Worm (Caenorhabditis elegans) whole organism, young adult: Measurements from ENCODE around the gene abu-13.

ENCODE experiments used
- B0035.1 ChIP-seq: sonication (generic microtip); optimal IDR thresholded peaks from 2 replicates; lab custom pipeline; 2016; ENCODE audit warnings: missing genetic modification characterization, mild to moderate bottlenecking, missing compliant biosample characterization, missing genotype, missing genetic modification reagents
- D2030.7 ChIP-seq: fragments of 200-800 bp; sonication (Bioruptor generic); IDR thresholded peaks from 2 replicates; pipeline ENCODE4 v1.3.6; 2022; ENCODE audit warnings: missing genetic modification reagents, missing genetic modification characterization, missing compliant biosample characterization
- F33H1.4 ChIP-seq: fragments of 200-800 bp; sonication (Bioruptor generic); IDR thresholded peaks from 2 replicates; pipeline ENCODE4 v1.3.6; 2022; ENCODE audit warnings: missing genetic modification reagents, missing genetic modification characterization, missing compliant biosample characterization
- F49E8.2 ChIP-seq: sonication (generic microtip); optimal IDR thresholded peaks from 3 replicates; lab custom pipeline; 2017; ENCODE audit warnings: missing genetic modification characterization, mild to moderate bottlenecking, missing compliant biosample characterization, antibody characterized with exemption, moderate library complexity; ENCODE audit not compliant: insufficient read depth
- F52B5.7 ChIP-seq: sonication (generic microtip); optimal IDR thresholded peaks from 2 replicates; lab custom pipeline; 2016; ENCODE audit warnings: mild to moderate bottlenecking, missing genetic modification characterization, missing compliant biosample characterization
- Y53G8AR.9 ChIP-seq: fragments of 200-800 bp; sonication (Bioruptor generic); conservative IDR thresholded peaks from 2 replicates; pipeline ENCODE4 v1.3.6; 2022; ENCODE audit warnings: missing genetic modification reagents, missing genetic modification characterization, missing compliant biosample characterization
- aptf-3 ChIP-seq: fragments of 200-800 bp; sonication (Bioruptor generic); IDR thresholded peaks from 2 replicates; pipeline ENCODE4 v1.3.6; 2022; ENCODE audit warnings: missing genetic modification characterization, missing compliant biosample characterization
- attf-5 ChIP-seq: fragments of 200-800 bp; sonication (Bioruptor generic); optimal IDR thresholded peaks from 2 replicates; lab custom pipeline; 2018; ENCODE audit warnings: mild to moderate bottlenecking, missing genetic modification characterization, missing compliant biosample characterization
- attf-6 ChIP-seq: fragments of 200-800 bp; sonication (Bioruptor generic); IDR thresholded peaks from 2 replicates; pipeline ENCODE4 v1.3.6; 2022; ENCODE audit warnings: missing genetic modification reagents, missing genetic modification characterization, missing compliant biosample characterization
- bed-1 ChIP-seq: fragments of 200-800 bp; sonication (Bioruptor generic); IDR thresholded peaks from 2 replicates; pipeline ENCODE4 v1.3.6; 2022; ENCODE audit warnings: missing genetic modification reagents, missing genetic modification characterization, missing compliant biosample characterization
- ceh-100 ChIP-seq: fragments of 200-800 bp; sonication (Bioruptor generic); IDR thresholded peaks from 2 replicates; pipeline ENCODE4 v1.3.6; 2022; ENCODE audit warnings: missing genetic modification reagents, missing genetic modification characterization, missing compliant biosample characterization
- ceh-27 ChIP-seq: fragments of 200-800 bp; sonication (Bioruptor generic); optimal IDR thresholded peaks from 2 replicates; lab custom pipeline; 2018; ENCODE audit warnings: mild to moderate bottlenecking, missing genetic modification characterization, moderate library complexity, missing compliant biosample characterization
- ceh-40 ChIP-seq: fragments of 200-800 bp; sonication (Bioruptor generic); IDR thresholded peaks from 2 replicates; pipeline ENCODE4 v1.3.6; 2022; ENCODE audit warnings: missing genetic modification characterization, missing compliant biosample characterization
- ceh-58 ChIP-seq: fragments of 200-800 bp; sonication (Bioruptor generic); IDR thresholded peaks from 2 replicates; pipeline ENCODE4 v1.3.6; 2022; ENCODE audit warnings: missing genetic modification characterization, missing compliant biosample characterization
- chd-7 ChIP-seq: sonication (generic microtip); optimal IDR thresholded peaks from 2 replicates; lab custom pipeline; 2016; ENCODE audit warnings: mild to moderate bottlenecking, missing genetic modification characterization, moderate library complexity, missing compliant biosample characterization
- dox-1 ChIP-seq: fragments of 200-800 bp; sonication (Bioruptor generic); IDR thresholded peaks from 2 replicates; pipeline ENCODE4 v1.3.6; 2022; ENCODE audit warnings: missing genetic modification reagents, missing genetic modification characterization, missing compliant biosample characterization
- ekl-4 ChIP-seq: fragments of 200-800 bp; sonication (Bioruptor generic); IDR thresholded peaks from 2 replicates; pipeline ENCODE4 v1.3.6; 2022; ENCODE audit warnings: missing genetic modification reagents, missing genetic modification characterization, missing compliant biosample characterization
- fkh-3 ChIP-seq: sonication (generic microtip); optimal IDR thresholded peaks from 2 replicates; lab custom pipeline; 2016; ENCODE audit warnings: mild to moderate bottlenecking, missing genetic modification characterization, missing compliant biosample characterization
- him-1 ChIP-seq: sonication (generic microtip); optimal IDR thresholded peaks from 2 replicates; lab custom pipeline; 2016; ENCODE audit warnings: missing genotype, missing genetic modification reagents, missing genetic modification characterization, missing compliant biosample characterization
- hmg-1.2 ChIP-seq: fragments of 200-800 bp; sonication (Bioruptor generic); IDR thresholded peaks from 2 replicates; pipeline ENCODE4 v1.3.6; 2022; ENCODE audit warnings: missing genetic modification reagents, missing genetic modification characterization, missing compliant biosample characterization
- hmg-20 ChIP-seq: fragments of 200-800 bp; sonication (Bioruptor generic); IDR thresholded peaks from 2 replicates; pipeline ENCODE4 v1.3.6; 2022; ENCODE audit warnings: missing genetic modification reagents, missing genetic modification characterization, missing compliant biosample characterization
- hrde-1 ChIP-seq: sonication (generic microtip); optimal IDR thresholded peaks from 2 replicates; lab custom pipeline; 2016; ENCODE audit warnings: missing genetic modification characterization, mild to moderate bottlenecking, missing compliant biosample characterization, moderate library complexity, missing genotype, missing genetic modification reagents, borderline replicate concordance
- let-607 ChIP-seq, 2 experiments: fragments of 200-800 bp in 1 of 2; sonication (Bioruptor generic) in 1 of 2; sonication (generic microtip) in 1 of 2; optimal IDR thresholded peaks; 2 replicates each; lab custom pipeline; 2016 to 2018; ENCODE audit warnings: mild to moderate bottlenecking in 2 of 2, missing compliant biosample characterization in 2 of 2, missing genetic modification characterization in 2 of 2, moderate library complexity in 2 of 2, missing genotype in 1 of 2
- lin-26 ChIP-seq: fragments of 200-800 bp; sonication (Bioruptor generic); IDR thresholded peaks from 2 replicates; pipeline ENCODE4 v1.3.6; 2022; ENCODE audit warnings: missing genetic modification reagents, missing genetic modification characterization, missing compliant biosample characterization
- lin-40 ChIP-seq: sonication (generic microtip); optimal IDR thresholded peaks from 2 replicates; lab custom pipeline; 2016; ENCODE audit warnings: missing genetic modification characterization, mild to moderate bottlenecking, missing compliant biosample characterization, missing genotype, missing genetic modification reagents
- lsl-1 ChIP-seq: fragments of 200-800 bp; sonication (Bioruptor generic); optimal IDR thresholded peaks from 2 replicates; lab custom pipeline; 2018; ENCODE audit warnings: mild to moderate bottlenecking, missing genetic modification characterization, moderate library complexity, missing compliant biosample characterization
- lsy-27 ChIP-seq: sonication (generic microtip); optimal IDR thresholded peaks from 2 replicates; lab custom pipeline; 2017; ENCODE audit warnings: missing genetic modification characterization, mild to moderate bottlenecking, missing compliant biosample characterization, antibody characterized with exemption, missing genotype, borderline replicate concordance; ENCODE audit not compliant: insufficient read depth
- madf-6 ChIP-seq: fragments of 200-800 bp; sonication (Bioruptor generic); IDR thresholded peaks from 2 replicates; pipeline ENCODE4 v1.3.6; 2022; ENCODE audit warnings: missing genetic modification reagents, missing genetic modification characterization, missing compliant biosample characterization
- mcd-1 ChIP-seq: fragments of 200-800 bp; sonication (Bioruptor generic); IDR thresholded peaks from 2 replicates; pipeline ENCODE4 v1.3.6; 2022; ENCODE audit warnings: missing genetic modification reagents, missing genetic modification characterization, missing compliant biosample characterization
- mel-28 ChIP-seq: sonication (generic microtip); optimal IDR thresholded peaks from 2 replicates; lab custom pipeline; 2016; ENCODE audit warnings: borderline replicate concordance, mild to moderate bottlenecking, missing genetic modification characterization, missing compliant biosample characterization
- nfyb-1 ChIP-seq: fragments of 200-800 bp; sonication (Bioruptor generic); IDR thresholded peaks from 2 replicates; pipeline ENCODE4 v1.3.6; 2022; ENCODE audit warnings: missing genetic modification reagents, missing genetic modification characterization, missing compliant biosample characterization
- nhr-80 ChIP-seq: sonication (generic microtip); optimal IDR thresholded peaks from 2 replicates; lab custom pipeline; 2016; ENCODE audit warnings: missing genetic modification characterization, missing compliant biosample characterization
- rcor-1 ChIP-seq: fragments of 200-800 bp; sonication (Bioruptor generic); IDR thresholded peaks from 2 replicates; pipeline ENCODE4 v1.3.6; 2022; ENCODE audit warnings: missing genetic modification reagents, missing genetic modification characterization, missing compliant biosample characterization
- rpc-1 ChIP-seq, 2 experiments: fragments of 150-350 bp in 1 of 2; sonication (generic microtip) in 1 of 2; optimal IDR thresholded peaks; 2 replicates each; lab custom pipeline; 2014 to 2018; ENCODE audit warnings: missing biosample characterization in 1 of 2, missing genetic modification characterization in 1 of 2, missing genetic modification reagents in 1 of 2, missing genotype in 1 of 2
- snpc-1.3 ChIP-seq: sonication (generic microtip); optimal IDR thresholded peaks from 2 replicates; lab custom pipeline; 2017; ENCODE audit warnings: missing genetic modification characterization, mild to moderate bottlenecking, missing compliant biosample characterization, antibody characterized with exemption, moderate library complexity, missing genotype, missing genetic modification reagents; ENCODE audit not compliant: insufficient read depth
- snpc-3.4 ChIP-seq: sonication (generic microtip); optimal IDR thresholded peaks from 2 replicates; lab custom pipeline; 2017; ENCODE audit warnings: missing genetic modification characterization, mild to moderate bottlenecking, missing compliant biosample characterization, antibody characterized with exemption, moderate library complexity, missing genotype, missing genetic modification reagents
- tbp1 ChIP-seq: fragments of 200-800 bp; sonication (Bioruptor generic); optimal IDR thresholded peaks from 2 replicates; lab custom pipeline; 2018; ENCODE audit warnings: mild to moderate bottlenecking, missing genetic modification characterization, missing compliant biosample characterization
- zfh-2 ChIP-seq: fragments of 200-800 bp; sonication (Bioruptor generic); conservative IDR thresholded peaks from 2 replicates; pipeline ENCODE4 v1.3.6; 2022; ENCODE audit warnings: missing genetic modification reagents, missing genetic modification characterization, missing compliant biosample characterization
- zim-3 ChIP-seq: sonication (generic microtip); optimal IDR thresholded peaks from 2 replicates; lab custom pipeline; 2017; ENCODE audit warnings: mild to moderate bottlenecking, missing genetic modification characterization, moderate library complexity, missing compliant biosample characterization
- ztf-6 ChIP-seq: fragments of 200-800 bp; sonication (Bioruptor generic); IDR thresholded peaks from 2 replicates; pipeline ENCODE4 v1.3.6; 2022; ENCODE audit warnings: missing genetic modification reagents, missing genetic modification characterization, missing compliant biosample characterization

abu-13 gene

DNA sequence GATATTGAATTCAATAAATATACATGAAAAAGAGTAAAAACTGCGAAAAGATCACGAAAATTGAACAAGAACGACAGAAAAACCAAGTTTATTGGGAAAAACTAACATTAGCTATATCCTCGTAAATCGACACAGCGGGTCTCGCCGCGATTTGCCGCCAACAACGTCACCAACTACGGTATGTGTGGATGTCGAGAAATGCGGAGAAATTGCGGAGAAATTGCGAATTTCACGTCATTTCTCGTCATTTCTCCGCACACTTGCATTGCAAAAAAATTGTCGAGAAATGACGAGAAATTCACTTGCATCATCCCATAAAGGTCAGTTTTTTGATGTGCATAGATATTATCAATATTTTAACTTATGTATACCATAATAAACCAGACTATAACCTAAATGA, 39.4 kb upstream of the abu-13 start:
- TF ChIP-seq mcd-1 (GFP tag; lab: Robert Waterston, UW), result peak; percentile 47
- TF ChIP-seq madf-6 (GFP tag; lab: Robert Waterston, UW), result peak; percentile 40; the same call in 1 of the 2 replicates
- peak; percentile 96 for TF ChIP-seq F33H1.4 (GFP tag; lab: Robert Waterston, UW)
- TF ChIP-seq dox-1 (GFP tag; lab: Robert Waterston, UW), result peak; percentile 46; the same call in 1 of the 2 replicates
- peak; percentile 52; the same call in 1 of the 2 replicates for TF ChIP-seq D2030.7 (GFP tag; lab: Robert Waterston, UW)

DNA sequence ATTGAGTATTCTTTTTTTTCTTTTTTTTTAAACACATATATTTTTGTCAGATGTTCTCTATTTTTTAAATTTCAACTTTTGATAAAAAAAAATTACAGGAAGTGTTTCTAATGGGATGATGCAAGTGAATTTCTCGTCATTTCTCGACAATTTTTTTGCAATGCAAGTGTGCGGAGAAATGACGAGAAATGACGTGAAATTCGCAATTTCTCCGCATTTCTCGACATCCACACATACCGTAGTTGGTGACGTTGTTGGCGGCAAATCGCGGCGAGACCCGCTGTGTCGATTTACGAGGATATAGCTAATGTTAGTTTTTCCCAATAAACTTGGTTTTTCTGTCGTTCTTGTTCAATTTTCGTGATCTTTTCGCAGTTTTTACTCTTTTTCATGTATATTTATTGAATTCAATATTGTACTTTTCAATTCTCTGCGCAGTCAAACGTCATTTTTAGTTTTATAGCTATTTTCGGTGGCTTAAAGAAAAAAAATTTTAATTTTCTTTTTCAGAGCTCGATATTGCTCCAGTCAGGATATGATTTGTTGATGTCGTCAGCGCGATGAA, 36.4 kb upstream of the abu-13 start, which contains the start of gene F31E3.6:
F31E3.6 (plus strand) TSS at position 93 of the 565 bp plus-strand sequence.
- TF ChIP-seq D2030.7 (GFP tag; lab: Robert Waterston, UW) (peak; percentile 51; the same call in 1 of the 2 replicates), dox-1 (GFP tag; lab: Robert Waterston, UW) (peak; percentile 59; the same call in 1 of the 2 replicates), lsl-1 (peak; percentile 35), F33H1.4 (GFP tag; lab: Robert Waterston, UW) (peak; percentile 96), nfyb-1 (GFP tag; lab: Robert Waterston, UW) (peak; percentile 37; the same call in 1 of the 2 replicates), mcd-1 (GFP tag; lab: Robert Waterston, UW) (peak; percentile 68)

DNA sequence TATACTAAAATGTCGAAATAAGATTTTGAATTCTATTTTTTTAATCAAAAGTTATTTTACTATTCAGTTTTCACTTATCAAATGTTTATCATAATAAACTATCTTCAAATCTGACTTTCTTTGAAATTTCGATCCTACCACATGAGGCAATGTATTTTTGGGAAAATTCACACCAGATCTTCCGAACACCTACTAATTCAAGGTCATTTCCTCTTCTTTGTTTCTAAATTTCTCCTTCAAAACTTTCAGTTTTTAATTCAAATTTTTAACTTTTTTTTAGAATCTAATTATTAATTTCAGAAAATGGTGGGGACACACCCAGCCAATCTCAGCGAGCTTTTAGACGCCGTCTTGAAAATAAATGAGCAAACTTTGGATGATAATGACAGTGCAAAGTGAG, 33.9 kb upstream of the abu-13 start, which contains the start of gene ceh-20:
ceh-20 (plus strand) TSS at position 301 of the 400 bp plus-strand sequence.
- TF ChIP-seq ceh-40 (GFP tag; lab: Robert Waterston, UW) (no peak), chd-7 (tag; lab: Kevin White, UChicago) (no peak), hrde-1 (no peak), Y53G8AR.9 (GFP tag; lab: Robert Waterston, UW) (no peak), fkh-3 (tag; lab: Kevin White, UChicago) (no peak), rpc-1 (optimal IDR thresholded peaks at IDR 0.05; lab: Kevin White, UChicago) (no peak), rpc-1 (tag; optimal IDR thresholded peaks at IDR 0.05; lab: Kevin White, UChicago) (no peak), let-607 (tag; optimal IDR thresholded peaks at IDR 0.05; lab: Kevin White, UChicago) (no peak), ceh-100 (GFP tag; lab: Robert Waterston, UW) (no peak), tbp1 (GFP tag; lab: Kevin White, UChicago) (no peak), aptf-3 (GFP tag; lab: Robert Waterston, UW) (no peak)

DNA sequence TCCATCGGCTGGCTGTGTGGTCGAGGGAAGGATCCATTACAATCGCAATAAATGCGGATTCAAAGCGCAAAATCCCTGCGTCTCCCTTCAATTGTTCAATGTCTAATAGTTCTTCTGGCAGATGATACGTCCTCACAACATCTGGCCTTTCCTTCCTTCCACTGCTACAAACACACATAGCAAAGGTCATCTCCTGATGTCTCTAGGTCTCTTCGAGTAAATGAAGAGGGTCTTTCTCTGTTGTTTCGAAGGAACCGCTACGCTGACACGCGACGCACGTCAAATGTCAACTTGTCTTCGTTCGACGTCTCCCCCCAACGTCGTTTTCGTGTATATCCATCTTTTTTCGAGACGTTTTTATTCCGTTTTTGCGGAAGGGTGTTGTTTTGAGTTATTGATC, 33.2 kb upstream of the abu-13 start:
- TF ChIP-seq ekl-4 (GFP tag; lab: Robert Waterston, UW), result 0 out of 2 replicates have a peak, but pooled peaks have one; percentile 45
- TF ChIP-seq F52B5.7, result no peak
- no peak for TF ChIP-seq rcor-1 (GFP tag; lab: Robert Waterston, UW)
- TF ChIP-seq B0035.1 (tag; lab: Kevin White, UChicago), result no peak
- TF ChIP-seq nhr-80 (tag; lab: Kevin White, UChicago), result no peak
- no peak for TF ChIP-seq lsy-27 (tag; lab: Kevin White, UChicago)
- no peak for TF ChIP-seq bed-1 (GFP tag; lab: Robert Waterston, UW)
- TF ChIP-seq ceh-40 (GFP tag; lab: Robert Waterston, UW), result no peak
- no peak for TF ChIP-seq lin-26 (GFP tag; lab: Robert Waterston, UW)
- no peak for TF ChIP-seq him-1 (tag; lab: Kevin White, UChicago)
- TF ChIP-seq attf-6, result no peak
- no peak for TF ChIP-seq ztf-6
- TF ChIP-seq snpc-3.4, result no peak
- TF ChIP-seq F49E8.2 (tag; lab: Kevin White, UChicago), result no peak
- TF ChIP-seq hmg-20 (GFP tag; lab: Robert Waterston, UW), result no peak
- no peak for TF ChIP-seq snpc-1.3 (tag; lab: Kevin White, UChicago)
- no peak for TF ChIP-seq hrde-1
- TF ChIP-seq ceh-27, result peak; percentile 48
- no peak for TF ChIP-seq attf-5 (GFP tag; lab: Kevin White, UChicago)
- TF ChIP-seq ceh-58 (GFP tag; lab: Robert Waterston, UW), result no peak
- TF ChIP-seq lin-40, result peak; percentile 25
- TF ChIP-seq zfh-2, result no peak
- no peak for TF ChIP-seq aptf-3 (GFP tag; lab: Robert Waterston, UW)
- no peak for TF ChIP-seq mel-28 (tag; lab: Kevin White, UChicago)
- TF ChIP-seq hmg-1.2 (GFP tag; lab: Robert Waterston, UW), result no peak
- no peak for TF ChIP-seq zim-3 (tag; lab: Kevin White, UChicago)
